Worm (Caenorhabditis elegans) whole organism, L1 larva: ENCODE data around the gene F14D7.8.

Experiments used
- C04F5.9 ChIP-seq: sonication (generic microtip); optimal IDR thresholded peaks from 2 replicates; lab custom pipeline; 2016; ENCODE audit warnings: missing genetic modification characterization, missing compliant biosample characterization
- F16B12.6 ChIP-seq: fragments of 150-350 bp; optimal IDR thresholded peaks from 2 replicates; lab custom pipeline; 2014; ENCODE audit warnings: missing biosample characterization, missing genetic modification characterization
- Y116A8C.19 ChIP-seq: sonication (generic microtip); optimal IDR thresholded peaks from 2 replicates; lab custom pipeline; 2016; ENCODE audit warnings: missing compliant biosample characterization, missing genetic modification characterization, borderline replicate concordance
- aly-2 ChIP-seq: fragments of 150-350 bp; optimal IDR thresholded peaks from 2 replicates; lab custom pipeline; 2014; ENCODE audit warnings: missing biosample characterization, missing genetic modification characterization
- ama-1 ChIP-seq: fragments of 150-350 bp; optimal IDR thresholded peaks from 2 replicates; lab custom pipeline; 2014
- blmp-1 ChIP-seq: fragments of 150-350 bp; optimal IDR thresholded peaks from 2 replicates; lab custom pipeline; 2014; ENCODE audit warnings: missing biosample characterization, missing genetic modification characterization
- ceh-90 ChIP-seq: sonication (generic microtip); optimal IDR thresholded peaks from 2 replicates; lab custom pipeline; 2016; ENCODE audit warnings: missing genetic modification characterization, missing compliant biosample characterization
- dsc-1 ChIP-seq: sonication (generic microtip); optimal IDR thresholded peaks from 2 replicates; lab custom pipeline; 2016; ENCODE audit warnings: mild to moderate bottlenecking, missing genetic modification characterization, missing compliant biosample characterization
- efl-1 ChIP-seq, 4 experiments: fragments of 150-350 bp; optimal IDR thresholded peaks in 3 of 4; peaks in 1 of 4; 1 replicate in 1 of 4; 2 replicates in 3 of 4; lab custom pipeline; 2014; ENCODE audit warnings: missing biosample characterization in 2 of 4, missing genetic modification characterization in 2 of 4, missing genetic modification reagents in 2 of 4
- egl-27 ChIP-seq, 2 experiments: fragments of 150-350 bp in 1 of 2; sonication (generic microtip); optimal IDR thresholded peaks; 3 replicates each; lab custom pipeline; 2017 to 2018; ENCODE audit warnings: missing biosample characterization in 2 of 2, missing genetic modification characterization in 2 of 2, missing genetic modification reagents in 2 of 2
- elt-3 ChIP-seq, 6 experiments: fragments of 150-350 bp in 1 of 6; sonication (generic microtip); optimal IDR thresholded peaks; 2 replicates each; lab custom pipeline; 2017 to 2018; ENCODE audit warnings: missing biosample characterization in 6 of 6, missing genetic modification characterization in 6 of 6, inconsistent platforms in 1 of 6
- fkh-10 ChIP-seq: sonication (generic microtip); optimal IDR thresholded peaks from 2 replicates; lab custom pipeline; 2017; ENCODE audit warnings: missing biosample characterization, missing genetic modification reagents, missing genetic modification characterization
- grh-1 ChIP-seq: fragments of 200-800 bp; sonication (Bioruptor generic); IDR thresholded peaks from 2 replicates; pipeline ENCODE4 v1.3.6; 2022; ENCODE audit warnings: missing genetic modification reagents, missing genetic modification characterization, missing compliant biosample characterization
- hlh-17 ChIP-seq: fragments of 200-800 bp; sonication (Bioruptor generic); optimal IDR thresholded peaks from 2 replicates; lab custom pipeline; 2018; ENCODE audit warnings: missing genetic modification characterization, mild to moderate bottlenecking, missing compliant biosample characterization, moderate library complexity, borderline replicate concordance
- hpl-2 ChIP-seq: fragments of 150-350 bp; optimal IDR thresholded peaks from 2 replicates; lab custom pipeline; 2014; ENCODE audit warnings: missing biosample characterization, missing genetic modification reagents, missing genetic modification characterization
- isw-1 ChIP-seq: fragments of 200-800 bp; sonication (Bioruptor generic); IDR thresholded peaks from 2 replicates; pipeline ENCODE4 v1.3.6; 2022; ENCODE audit warnings: missing genetic modification characterization, missing compliant biosample characterization
- jun-1 ChIP-seq: fragments of 150-350 bp; optimal IDR thresholded peaks from 2 replicates; lab custom pipeline; 2014; ENCODE audit warnings: missing biosample characterization, missing genetic modification reagents, missing genetic modification characterization
- lin-13 ChIP-seq: fragments of 150-350 bp; optimal IDR thresholded peaks from 2 replicates; lab custom pipeline; 2014; ENCODE audit warnings: missing biosample characterization, missing genetic modification reagents, missing genetic modification characterization
- lin-14 ChIP-seq: fragments of 200-800 bp; sonication (Bioruptor generic); optimal IDR thresholded peaks from 2 replicates; lab custom pipeline; 2018; ENCODE audit warnings: mild to moderate bottlenecking, missing genetic modification characterization, moderate library complexity, missing compliant biosample characterization
- lin-15B ChIP-seq: fragments of 150-350 bp; sonication (generic microtip); optimal IDR thresholded peaks from 3 replicates; lab custom pipeline; 2014; ENCODE audit warnings: missing biosample characterization, missing genetic modification characterization
- lin-39 ChIP-seq: fragments of 150-350 bp; optimal IDR thresholded peaks from 2 replicates; lab custom pipeline; 2014; ENCODE audit warnings: missing biosample characterization, missing genetic modification reagents, missing genetic modification characterization
- lsy-2 ChIP-seq, 2 experiments: fragments of 150-350 bp; optimal IDR thresholded peaks; 2 replicates each; lab custom pipeline; 2014; ENCODE audit warnings: missing biosample characterization in 2 of 2, missing genetic modification characterization in 2 of 2
- mdl-1 ChIP-seq, 2 experiments: fragments of 150-350 bp; optimal IDR thresholded peaks; 2 replicates each; lab custom pipeline; 2014 to 2017; ENCODE audit warnings: missing biosample characterization in 2 of 2, missing genetic modification characterization in 2 of 2, inconsistent platforms in 1 of 2
- mep-1 ChIP-seq: fragments of 150-350 bp; optimal IDR thresholded peaks from 2 replicates; lab custom pipeline; 2014; ENCODE audit warnings: missing biosample characterization, missing genetic modification characterization
- nhr-20 ChIP-seq: sonication (generic microtip); optimal IDR thresholded peaks from 2 replicates; lab custom pipeline; 2016; ENCODE audit warnings: mild to moderate bottlenecking, missing genetic modification characterization, missing compliant biosample characterization
- nhr-28 ChIP-seq: fragments of 150-350 bp; optimal IDR thresholded peaks from 2 replicates; lab custom pipeline; 2014; ENCODE audit warnings: missing biosample characterization, missing genetic modification characterization
- nhr-47 ChIP-seq: sonication (generic microtip); optimal IDR thresholded peaks from 2 replicates; lab custom pipeline; 2016; ENCODE audit warnings: mild to moderate bottlenecking, missing genetic modification characterization, moderate library complexity, missing compliant biosample characterization
- nhr-77 ChIP-seq: fragments of 150-350 bp; optimal IDR thresholded peaks from 2 replicates; lab custom pipeline; 2014; ENCODE audit warnings: missing biosample characterization, missing genetic modification characterization
- nhr-84 ChIP-seq: sonication (generic microtip); optimal IDR thresholded peaks from 2 replicates; lab custom pipeline; 2017; ENCODE audit warnings: missing biosample characterization, missing genetic modification characterization
- nhr-85 ChIP-seq: sonication (generic microtip); peaks from one replicate; lab custom pipeline; 2016; ENCODE audit warnings: missing genetic modification characterization, inconsistent platforms, missing compliant biosample characterization
- nhr-90 ChIP-seq: sonication (generic microtip); optimal IDR thresholded peaks from 2 replicates; lab custom pipeline; 2016; ENCODE audit warnings: mild to moderate bottlenecking, missing genetic modification characterization, missing compliant biosample characterization; ENCODE audit not compliant: poor library complexity
- pag-3 ChIP-seq: sonication (generic microtip); optimal IDR thresholded peaks from 2 replicates; lab custom pipeline; 2017; ENCODE audit warnings: missing genetic modification characterization, mild to moderate bottlenecking, missing compliant biosample characterization, antibody characterized with exemption, borderline replicate concordance; ENCODE audit not compliant: insufficient read depth
- pax-3 ChIP-seq: fragments of 200-800 bp; sonication (Bioruptor generic); optimal IDR thresholded peaks from 2 replicates; lab custom pipeline; 2018; ENCODE audit warnings: mild to moderate bottlenecking, missing genetic modification characterization, moderate library complexity, missing compliant biosample characterization
- pqm-1 ChIP-seq: sonication (generic microtip); optimal IDR thresholded peaks from 3 replicates; lab custom pipeline; 2017; ENCODE audit warnings: missing biosample characterization, missing genetic modification characterization
- rnt-1 ChIP-seq: sonication (generic microtip); optimal IDR thresholded peaks from 2 replicates; lab custom pipeline; 2016; ENCODE audit warnings: mild to moderate bottlenecking, missing genetic modification characterization, moderate library complexity, missing compliant biosample characterization
- skn-1 ChIP-seq: fragments of 150-350 bp; optimal IDR thresholded peaks from 2 replicates; lab custom pipeline; 2014; ENCODE audit warnings: missing biosample characterization, missing genetic modification characterization
- snpc-4 ChIP-seq: fragments of 150-350 bp; optimal IDR thresholded peaks from 2 replicates; lab custom pipeline; 2014; ENCODE audit warnings: missing biosample characterization, missing genetic modification characterization
- snu-23 ChIP-seq: sonication (generic microtip); optimal IDR thresholded peaks from 2 replicates; lab custom pipeline; 2016; ENCODE audit warnings: missing genetic modification characterization, missing compliant biosample characterization
- sox-4 ChIP-seq: sonication (generic microtip); optimal IDR thresholded peaks from 2 replicates; lab custom pipeline; 2016; ENCODE audit warnings: missing genetic modification characterization, missing compliant biosample characterization
- sup-37 ChIP-seq: fragments of 200-800 bp; sonication (Bioruptor generic); optimal IDR thresholded peaks from 2 replicates; lab custom pipeline; 2018; ENCODE audit warnings: mild to moderate bottlenecking, missing genetic modification characterization, missing compliant biosample characterization
- swsn-7 ChIP-seq: sonication (generic microtip); optimal IDR thresholded peaks from 2 replicates; lab custom pipeline; 2016; ENCODE audit warnings: missing genetic modification characterization, missing compliant biosample characterization
- tlp-1 ChIP-seq: fragments of 150-350 bp; optimal IDR thresholded peaks from 2 replicates; lab custom pipeline; 2014; ENCODE audit warnings: missing biosample characterization, missing genetic modification characterization
- unc-130 ChIP-seq: fragments of 150-350 bp; optimal IDR thresholded peaks from 2 replicates; lab custom pipeline; 2017; ENCODE audit warnings: missing biosample characterization, missing genetic modification characterization, inconsistent platforms
- unc-86 ChIP-seq: sonication (generic microtip); optimal IDR thresholded peaks from 2 replicates; lab custom pipeline; 2016; ENCODE audit warnings: missing genetic modification characterization, missing compliant biosample characterization
- vab-15 ChIP-seq: sonication (generic microtip); optimal IDR thresholded peaks from 2 replicates; lab custom pipeline; 2017; ENCODE audit warnings: missing genotype, mild to moderate bottlenecking, missing genetic modification characterization, missing compliant biosample characterization
- xbp-1 ChIP-seq: sonication (generic microtip); optimal IDR thresholded peaks from 2 replicates; lab custom pipeline; 2016; ENCODE audit warnings: missing genetic modification characterization, missing compliant biosample characterization
- zag-1 ChIP-seq: fragments of 150-350 bp; optimal IDR thresholded peaks from 2 replicates; lab custom pipeline; 2014; ENCODE audit warnings: missing biosample characterization, missing genetic modification characterization
- zip-4 ChIP-seq: fragments of 200-800 bp; sonication (Bioruptor generic); optimal IDR thresholded peaks from 2 replicates; lab custom pipeline; 2018; ENCODE audit warnings: mild to moderate bottlenecking, missing genetic modification characterization, moderate library complexity, missing compliant biosample characterization
- ztf-11 ChIP-seq, 2 experiments: sonication (generic microtip); optimal IDR thresholded peaks; 2 replicates each; lab custom pipeline; 2016 to 2017; ENCODE audit warnings: missing genetic modification characterization in 2 of 2, missing biosample characterization in 1 of 2, missing compliant biosample characterization in 1 of 2

Gene F14D7.8

ce11 chrV:14347234-14347826, 34.7 kb upstream of the F14D7.8 start, which contains the start of gene cept-2 (continued):
- peak in 1 of 2 experiments; percentile 91 for TF ChIP-seq ztf-11 (tag; optimal IDR thresholded peaks at IDR 0.05; lab: Kevin White, UChicago)
- peak; percentile 82 for TF ChIP-seq pag-3 (tag; lab: Kevin White, UChicago)
- TF ChIP-seq snu-23 (GFP tag; lab: Kevin White, UChicago): peak; percentile 97
- peak; percentile 92 for TF ChIP-seq nhr-77 (tag; lab: Kevin White, UChicago)
- TF ChIP-seq dsc-1 (tag; lab: Kevin White, UChicago): peak; percentile 94
- peak; percentile 66 for TF ChIP-seq zag-1 (tag; lab: Kevin White, UChicago)
- no peak for TF ChIP-seq hlh-17 (GFP tag; lab: Kevin White, UChicago)
- TF ChIP-seq efl-1 (optimal IDR thresholded peaks at IDR 0.05; lab: Kevin White, UChicago): peak; percentile 91 to 93
- TF ChIP-seq efl-1 (GFP tag; optimal IDR thresholded peaks at IDR 0.05 in 1 of 2; lab: Kevin White, UChicago): peak; percentile 85 to 98
- TF ChIP-seq blmp-1 (tag; lab: Kevin White, UChicago): peak; percentile 91
- peak; percentile 70 for TF ChIP-seq lin-39 (tag; lab: Kevin White, UChicago)
- TF ChIP-seq ceh-90 (tag; lab: Kevin White, UChicago): peak; percentile 67
- peak; percentile 33 for TF ChIP-seq sup-37 (GFP tag; lab: Kevin White, UChicago)
- peak; percentile 52 for TF ChIP-seq ama-1 (lab: Kevin White, UChicago)
- peak; percentile 91 for TF ChIP-seq nhr-90
- TF ChIP-seq rnt-1 (tag; lab: Kevin White, UChicago): peak; percentile 98
- peak; percentile 80 for TF ChIP-seq C04F5.9 (tag; lab: Kevin White, UChicago)
- TF ChIP-seq mdl-1 (tag; optimal IDR thresholded peaks at IDR 0.05; lab: Kevin White, UChicago): peak in 1 of 2 experiments; percentile 82
- peak; percentile 96 for TF ChIP-seq nhr-85 (tag; lab: Kevin White, UChicago)
- peak; percentile 96 for TF ChIP-seq nhr-47 (tag; lab: Kevin White, UChicago)
- TF ChIP-seq nhr-84 (tag; lab: Kevin White, UChicago): no peak
- no peak for TF ChIP-seq pqm-1
- TF ChIP-seq snpc-4 (tag; lab: Kevin White, UChicago): peak; percentile 89
- peak; percentile 93 to 96 for TF ChIP-seq lsy-2 (tag; optimal IDR thresholded peaks at IDR 0.05; lab: Kevin White, UChicago)
- peak; percentile 92 for TF ChIP-seq unc-86
- TF ChIP-seq zip-4: peak; percentile 66
- peak; percentile 66 for TF ChIP-seq unc-130 (tag; lab: Kevin White, UChicago)
- peak; percentile 96 for TF ChIP-seq lin-14
- TF ChIP-seq isw-1 (GFP tag; lab: Robert Waterston, UW): peak; percentile 92
- TF ChIP-seq lin-13: peak; percentile 96
- peak; percentile 68 for TF ChIP-seq hpl-2 (GFP tag; lab: Kevin White, UChicago)
- TF ChIP-seq mep-1 (tag; lab: Kevin White, UChicago): peak; percentile 94
- no peak for TF ChIP-seq tlp-1
- TF ChIP-seq vab-15 (tag; lab: Kevin White, UChicago): peak; percentile 78
- peak; percentile 95 for TF ChIP-seq skn-1 (tag; lab: Kevin White, UChicago)
- peak in 1 of 2 experiments; percentile 56 for TF ChIP-seq egl-27 (tag; optimal IDR thresholded peaks at IDR 0.05; lab: Kevin White, UChicago)
- TF ChIP-seq xbp-1 (tag; lab: Kevin White, UChicago): peak; percentile 93
- TF ChIP-seq F16B12.6: peak; percentile 56
- peak; percentile 78 for TF ChIP-seq aly-2 (tag; lab: Kevin White, UChicago)
- TF ChIP-seq Y116A8C.19: no peak
- TF ChIP-seq jun-1 (tag; lab: Kevin White, UChicago): peak; percentile 84
- peak; percentile 95 for TF ChIP-seq swsn-7 (tag; lab: Kevin White, UChicago)
- peak; percentile 97 for TF ChIP-seq nhr-20 (tag; lab: Kevin White, UChicago)
- peak; percentile 67 for TF ChIP-seq lin-15B (tag; lab: Kevin White, UChicago)
- peak; percentile 99 for TF ChIP-seq pax-3
- TF ChIP-seq grh-1 (GFP tag; lab: Robert Waterston, UW): peak; percentile 83
- TF ChIP-seq sox-4 (tag; lab: Kevin White, UChicago): peak; percentile 89
- no peak for TF ChIP-seq nhr-28 (tag; lab: Kevin White, UChicago)
- TF ChIP-seq elt-3 (tag; optimal IDR thresholded peaks at IDR 0.05; lab: Kevin White, UChicago): peak in 3 of 6 experiments; percentile 37 to 93 (median 76)
- TF ChIP-seq fkh-10: peak; percentile 70
